Fruit fly (Drosophila melanogaster): ENCODE measurements around the gene Csl4.

- TF ChIP-seq psq (optimal IDR thresholded peaks at IDR 0.05): no peak
- TF ChIP-seq pan (optimal IDR thresholded peaks at IDR 0.05): no peak
- TF ChIP-seq CG8478 (optimal IDR thresholded peaks at IDR 0.05): no peak
Observed at dm6 chr2L:11085129-11085528, 38.2 kb downstream of the Csl4 start, which contains the start of gene AstCC.
